Worm (Caenorhabditis elegans): ENCODE measurements around the gene snf-12.

DNA sequence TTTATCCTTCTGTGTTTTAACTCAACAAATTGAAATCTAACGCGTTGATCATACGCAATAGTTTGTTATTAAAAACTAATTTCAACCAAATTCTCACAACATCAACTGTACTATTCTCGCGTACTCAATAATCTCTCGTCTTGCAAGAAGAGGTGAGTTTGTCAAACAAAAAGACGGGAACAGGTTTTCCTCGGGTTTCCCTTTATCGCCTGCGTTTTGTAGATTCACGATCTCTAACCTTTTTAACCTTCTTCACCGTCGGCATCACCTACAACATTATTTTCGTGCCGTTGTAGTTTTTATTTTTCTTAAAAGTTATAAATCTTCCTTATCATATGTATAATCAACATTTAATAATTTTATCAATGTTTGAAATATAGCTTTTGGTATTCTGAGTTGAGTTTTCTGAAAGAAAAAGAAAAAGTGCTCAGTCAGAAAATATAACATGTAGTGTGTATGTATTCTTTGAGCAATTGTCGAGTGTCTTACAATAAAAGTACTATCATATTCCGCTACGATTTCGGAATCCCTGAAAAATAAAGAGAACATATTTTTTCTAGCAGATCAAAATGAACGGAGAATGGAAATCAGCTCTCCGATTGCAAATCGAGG is at the start of gene snf-12:
- TF ChIP-seq sea-1 (GFP tag; conservative IDR thresholded peaks at IDR 0.05) (no peak), ama-1 (optimal IDR thresholded peaks at IDR 0.05) (no peak), F13C5.2 (tag; optimal IDR thresholded peaks at IDR 0.05) (no peak), ceh-13 (GFP tag; optimal IDR thresholded peaks at IDR 0.05) (no peak), ceh-36 (tag; optimal IDR thresholded peaks at IDR 0.05) (no peak)
